Fruit fly (Drosophila melanogaster) whole organism, embryonic: ENCODE measurements around the gene AcCoAS.
A peak's percentile ranks its signal among the peaks of the same experiment; 100 is the strongest.

Experiments used
- B-H1 ChIP-seq: fragments of 200-800 bp; sonication (Bioruptor generic); IDR thresholded peaks from 3 replicates; pipeline ENCODE4 v1.3.6; 2022; ENCODE audit warnings: missing biosample characterization, missing genetic modification characterization
- B-H2 ChIP-seq: fragments of 200-800 bp; sonication (Bioruptor generic); optimal IDR thresholded peaks from 2 replicates; lab custom pipeline; 2018; ENCODE audit warnings: missing biosample characterization, mild to moderate bottlenecking, missing genetic modification characterization
- CG10274 ChIP-seq: fragments of 200-800 bp; sonication (Bioruptor generic); optimal IDR thresholded peaks from 3 replicates; lab custom pipeline; 2017; ENCODE audit warnings: missing biosample characterization, mild to moderate bottlenecking, missing genetic modification characterization
- CG11695 ChIP-seq: fragments of 200-800 bp; sonication (Bioruptor generic); IDR thresholded peaks from 3 replicates; pipeline ENCODE4 v1.3.6; 2022; ENCODE audit warnings: missing biosample characterization, missing genetic modification characterization
- CG1233 ChIP-seq: fragments of 200-800 bp; sonication (Bioruptor generic); optimal IDR thresholded peaks from 4 replicates; lab custom pipeline; 2018; ENCODE audit warnings: missing biosample characterization, mild to moderate bottlenecking, missing genetic modification characterization
- CG13287 ChIP-seq: fragments of 200-800 bp; sonication (Bioruptor generic); IDR thresholded peaks from 2 replicates; pipeline ENCODE4 v1.3.6; 2022; ENCODE audit warnings: missing biosample characterization, missing genetic modification characterization; ENCODE audit not compliant: partially characterized antibody
- CG13296 ChIP-seq: fragments of 200-800 bp; sonication (Bioruptor generic); optimal IDR thresholded peaks from 3 replicates; lab custom pipeline; 2018; ENCODE audit warnings: missing biosample characterization, mild to moderate bottlenecking, missing genetic modification characterization
- CG15269 ChIP-seq: fragments of 200-800 bp; sonication (Bioruptor generic); optimal IDR thresholded peaks from 2 replicates; lab custom pipeline; 2018; ENCODE audit warnings: missing biosample characterization, mild to moderate bottlenecking, missing genetic modification characterization, moderate library complexity
- CG16779 ChIP-seq: fragments of 200-800 bp; sonication (Bioruptor generic); IDR thresholded peaks from 2 replicates; pipeline ENCODE4 v1.3.6; 2022; ENCODE audit warnings: missing biosample characterization, missing genetic modification characterization
- CG17385 ChIP-seq: fragments of 200-800 bp; sonication (Bioruptor generic); optimal IDR thresholded peaks from 3 replicates; lab custom pipeline; 2018; ENCODE audit warnings: missing biosample characterization, mild to moderate bottlenecking, missing genetic modification characterization
- CG2120 ChIP-seq: fragments of 200-800 bp; sonication (Bioruptor generic); optimal IDR thresholded peaks from 3 replicates; lab custom pipeline; 2016; ENCODE audit warnings: missing biosample characterization, missing genetic modification characterization
- CG3281 ChIP-seq: fragments of 200-800 bp; sonication (Bioruptor generic); optimal IDR thresholded peaks from 3 replicates; lab custom pipeline; 2017; ENCODE audit warnings: missing biosample characterization, mild to moderate bottlenecking, missing genetic modification characterization
- CG34422 ChIP-seq: fragments of 200-800 bp; sonication (Bioruptor generic); IDR thresholded peaks from 3 replicates; pipeline ENCODE4 v1.3.6; 2022; ENCODE audit warnings: missing biosample characterization, missing genetic modification characterization
- CG8359 ChIP-seq: fragments of 200-800 bp; sonication (Bioruptor generic); optimal IDR thresholded peaks from 2 replicates; lab custom pipeline; 2017; ENCODE audit warnings: missing biosample characterization, mild to moderate bottlenecking, missing genetic modification characterization, borderline replicate concordance
- CoRest ChIP-seq: fragments of 200-800 bp; sonication (Bioruptor generic); optimal IDR thresholded peaks from 3 replicates; lab custom pipeline; 2018; ENCODE audit warnings: missing biosample characterization, mild to moderate bottlenecking, missing genetic modification characterization, moderate library complexity
- D19A ChIP-seq: fragments of 200-800 bp; optimal IDR thresholded peaks from 3 replicates; lab custom pipeline; 2019; ENCODE audit warnings: missing biosample characterization, mild to moderate bottlenecking, missing genetic modification characterization, moderate library complexity
- Dad ChIP-seq: fragments of 200-800 bp; sonication (Bioruptor generic); optimal IDR thresholded peaks from 3 replicates; lab custom pipeline; 2016; ENCODE audit warnings: missing biosample characterization, missing genetic modification characterization
- Fer1 ChIP-seq: fragments of 200-800 bp; sonication (Bioruptor generic); optimal IDR thresholded peaks from 2 replicates; lab custom pipeline; 2017; ENCODE audit warnings: missing biosample characterization, mild to moderate bottlenecking, missing genetic modification characterization
- GATAe ChIP-seq: fragments of 200-800 bp; sonication (Bioruptor generic); conservative IDR thresholded peaks from 2 replicates; pipeline ENCODE4 v1.3.6; 2022; ENCODE audit warnings: missing biosample characterization, missing genetic modification characterization
- Hmr ChIP-seq: fragments of 200-800 bp; sonication (Bioruptor generic); optimal IDR thresholded peaks from 3 replicates; lab custom pipeline; 2017; ENCODE audit warnings: mild to moderate bottlenecking, missing biosample characterization, missing genetic modification reagents, missing genetic modification characterization
- Hr51 ChIP-seq, 2 experiments: fragments of 200-800 bp; sonication (Bioruptor generic); optimal IDR thresholded peaks; 2 replicates in 1 of 2; 3 replicates in 1 of 2; lab custom pipeline; 2016 to 2018; ENCODE audit warnings: missing biosample characterization in 2 of 2, missing genetic modification characterization in 2 of 2, mild to moderate bottlenecking in 1 of 2, moderate library complexity in 1 of 2
- Hsf ChIP-seq: fragments of 200-800 bp; sonication (Bioruptor generic); optimal IDR thresholded peaks from 3 replicates; lab custom pipeline; 2016; ENCODE audit warnings: missing biosample characterization, missing genetic modification characterization
- Mrtf ChIP-seq: fragments of 200-800 bp; sonication (Bioruptor generic); IDR thresholded peaks from 3 replicates; pipeline ENCODE4 v1.3.6; 2022; ENCODE audit warnings: missing biosample characterization, missing genetic modification characterization
- NC2α ChIP-seq: fragments of 200-800 bp; sonication (Bioruptor generic); optimal IDR thresholded peaks from 2 replicates; lab custom pipeline; 2016; ENCODE audit warnings: missing biosample characterization, missing genetic modification characterization
- NfI ChIP-seq: fragments of 200-800 bp; sonication (Bioruptor generic); optimal IDR thresholded peaks from 3 replicates; lab custom pipeline; 2018; ENCODE audit warnings: missing biosample characterization, mild to moderate bottlenecking, missing genetic modification characterization, moderate library complexity
- PHDP ChIP-seq: fragments of 200-800 bp; sonication (Bioruptor generic); optimal IDR thresholded peaks from 3 replicates; lab custom pipeline; 2018; ENCODE audit warnings: missing biosample characterization, mild to moderate bottlenecking, missing genetic modification characterization, moderate library complexity
- Scr ChIP-seq: fragments of 200-800 bp; sonication (Bioruptor generic); IDR thresholded peaks from 2 replicates; pipeline ENCODE4 v1.3.6; 2022; ENCODE audit warnings: missing biosample characterization, missing genetic modification characterization; ENCODE audit not compliant: partially characterized antibody
- Trl ChIP-seq, 3 experiments: fragments of >200 bp in 2 of 3; fragments of 200-800 bp in 1 of 3; sonication (Bioruptor generic) in 1 of 3; optimal IDR thresholded peaks; 2 replicates in 1 of 3; 3 replicates in 2 of 3; lab custom pipeline; 2016 to 2017; ENCODE audit warnings: missing biosample characterization in 1 of 3, missing genetic modification characterization in 1 of 3
- YL-1 ChIP-seq: fragments of 200-800 bp; sonication (Bioruptor generic); optimal IDR thresholded peaks from 3 replicates; lab custom pipeline; 2017; ENCODE audit warnings: missing biosample characterization, mild to moderate bottlenecking, missing genetic modification characterization
- ash1 ChIP-seq: fragments of 200-800 bp; sonication (Bioruptor generic); optimal IDR thresholded peaks from 2 replicates; lab custom pipeline; 2018; ENCODE audit warnings: missing biosample characterization, mild to moderate bottlenecking, missing genetic modification characterization
- cad ChIP-seq: fragments of >200 bp; optimal IDR thresholded peaks from 2 replicates; lab custom pipeline; 2017; ENCODE audit warnings: missing biosample characterization, missing genetic modification characterization
- chinmo ChIP-seq: fragments of 200-800 bp; sonication (Bioruptor generic); IDR thresholded peaks from 4 replicates; pipeline ENCODE4 v1.3.6; 2022; ENCODE audit warnings: missing biosample characterization, missing genetic modification characterization; ENCODE audit not compliant: partially characterized antibody
- gem ChIP-seq: fragments of 200-800 bp; sonication (Bioruptor generic); optimal IDR thresholded peaks from 2 replicates; lab custom pipeline; 2019; ENCODE audit warnings: missing biosample characterization, mild to moderate bottlenecking, missing genetic modification characterization, moderate library complexity
- grau ChIP-seq: fragments of 200-800 bp; optimal IDR thresholded peaks from 3 replicates; lab custom pipeline; 2019; ENCODE audit warnings: missing biosample characterization, mild to moderate bottlenecking, missing genetic modification characterization, moderate library complexity
- hbn ChIP-seq: fragments of 200-800 bp; sonication (Bioruptor generic); IDR thresholded peaks from 2 replicates; pipeline ENCODE4 v1.3.6; 2022; ENCODE audit warnings: missing biosample characterization, missing genetic modification characterization; ENCODE audit not compliant: partially characterized antibody
- her ChIP-seq: fragments of 200-800 bp; sonication (Bioruptor generic); optimal IDR thresholded peaks from 2 replicates; lab custom pipeline; 2016; ENCODE audit warnings: missing biosample characterization, missing genetic modification characterization
- klu ChIP-seq: fragments of 200-800 bp; sonication (Bioruptor generic); IDR thresholded peaks from 2 replicates; pipeline ENCODE4 v1.3.6; 2022; ENCODE audit warnings: missing biosample characterization, missing genetic modification characterization
- nau ChIP-seq: fragments of 200-800 bp; sonication (Bioruptor generic); optimal IDR thresholded peaks from 3 replicates; lab custom pipeline; 2017; ENCODE audit warnings: missing biosample characterization, mild to moderate bottlenecking, missing genetic modification characterization, missing genetic modification reagents
- pros ChIP-seq: fragments of 200-800 bp; sonication (Bioruptor generic); optimal IDR thresholded peaks from 3 replicates; lab custom pipeline; 2019; ENCODE audit warnings: missing biosample characterization, mild to moderate bottlenecking, missing genetic modification characterization, moderate library complexity
- ranshi ChIP-seq: fragments of 200-800 bp; sonication (Bioruptor generic); IDR thresholded peaks from 2 replicates; pipeline ENCODE4 v1.3.6; 2022; ENCODE audit warnings: missing biosample characterization, missing genetic modification characterization
- sisA ChIP-seq: fragments of 200-800 bp; sonication (Bioruptor generic); IDR thresholded peaks from 2 replicates; pipeline ENCODE4 v1.3.6; 2022; ENCODE audit warnings: missing biosample characterization, missing genetic modification characterization
- sna ChIP-seq: fragments of 200-800 bp; sonication (Bioruptor generic); IDR thresholded peaks from 2 replicates; pipeline ENCODE4 v1.3.6; 2022; ENCODE audit warnings: missing biosample characterization, missing genetic modification characterization; ENCODE audit not compliant: partially characterized antibody
- tap ChIP-seq: fragments of 200-800 bp; optimal IDR thresholded peaks from 3 replicates; lab custom pipeline; 2019; ENCODE audit warnings: missing biosample characterization, mild to moderate bottlenecking, missing genetic modification characterization, moderate library complexity
- vfl ChIP-seq: fragments of 200-800 bp; sonication (Bioruptor generic); optimal IDR thresholded peaks from 2 replicates; lab custom pipeline; 2016; ENCODE audit warnings: missing biosample characterization, missing genetic modification characterization
- vvl ChIP-seq: fragments of 200-800 bp; sonication (Bioruptor generic); IDR thresholded peaks from 2 replicates; pipeline ENCODE4 v1.3.6; 2022; ENCODE audit warnings: missing biosample characterization, missing genetic modification characterization
- zen2 ChIP-seq: fragments of 200-800 bp; sonication (Bioruptor generic); IDR thresholded peaks from 3 replicates; pipeline ENCODE4 v1.3.6; 2022; ENCODE audit warnings: missing biosample characterization, missing genetic modification characterization; ENCODE audit not compliant: partially characterized antibody
- zfh2 ChIP-seq: fragments of 200-800 bp; sonication (Bioruptor generic); optimal IDR thresholded peaks from 2 replicates; lab custom pipeline; 2016; ENCODE audit warnings: missing biosample characterization, missing genetic modification characterization

The AcCoAS gene

DNA sequence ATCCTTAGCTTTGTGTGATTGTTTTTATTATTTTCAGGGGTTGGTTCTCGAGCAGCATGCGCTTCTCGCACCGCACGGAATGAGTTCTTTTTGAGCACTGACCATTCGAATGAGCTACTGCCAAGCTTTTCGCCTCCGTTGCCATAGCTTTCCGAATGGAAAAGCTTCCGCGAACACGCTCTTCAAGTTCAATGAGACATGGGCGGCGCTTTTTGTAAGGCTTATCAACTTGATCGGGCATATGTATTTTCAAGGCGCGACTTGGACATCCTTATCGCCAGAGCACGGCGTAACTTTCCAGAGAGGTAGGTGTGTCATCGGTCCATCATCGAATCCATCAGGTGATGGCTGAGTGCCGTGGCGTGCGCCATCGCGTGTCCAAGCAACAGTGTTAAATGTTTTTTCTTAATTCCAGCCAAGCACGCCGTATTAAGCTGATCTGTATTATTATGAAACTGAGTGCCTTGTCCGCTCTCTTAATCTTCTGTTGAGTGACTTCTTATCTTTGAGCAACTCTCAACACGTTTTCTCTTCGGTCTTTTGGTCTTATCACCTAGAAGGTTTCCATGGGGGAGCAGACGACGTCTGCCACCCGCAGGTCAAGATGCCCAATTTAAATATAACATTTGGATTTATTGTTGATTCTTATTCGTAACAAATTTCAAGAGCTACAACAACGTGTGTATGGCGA, at the start of gene AcCoAS (continued):
- TF ChIP-seq YL-1 (GFP tag; lab: Kevin White, UChicago) (peak; percentile 0), NfI (GFP tag; lab: Kevin White, UChicago) (peak; percentile 37), Hr51 (GFP tag; optimal IDR thresholded peaks at IDR 0.05; lab: Kevin White, UChicago) (peak in 1 of 2 experiments; percentile 1), CG13296 (GFP tag; lab: Kevin White, UChicago) (peak; percentile 71), Hsf (GFP tag; lab: Kevin White, UChicago) (peak; percentile 26), her (peak; percentile 36), Fer1 (GFP tag; lab: Kevin White, UChicago) (peak; percentile 81), pros (GFP tag; lab: Kevin White, UChicago) (peak; percentile 56), CG1233 (GFP tag; lab: Kevin White, UChicago) (peak; percentile 31), hbn (GFP tag; lab: Robert Waterston, UW) (no peak), CG3281 (GFP tag; lab: Kevin White, UChicago) (peak; percentile 59), Hmr (GFP tag; lab: Kevin White, UChicago) (peak; percentile 32), cad (no peak), CG11695 (0 out of 3 replicates have a peak, but pooled peaks have one; percentile 29), klu (GFP tag; lab: Robert Waterston, UW) (no peak), CG10274 (GFP tag; lab: Kevin White, UChicago) (peak; percentile 34), zen2 (no peak), CG17385 (GFP tag; lab: Kevin White, UChicago) (peak; percentile 29), CG2120 (peak; percentile 71), chinmo (GFP tag; lab: Robert Waterston, UW) (peak; percentile 81; the same call in 2 of the 4 replicates), B-H2 (GFP tag; lab: Kevin White, UChicago) (peak; percentile 64), sna (GFP tag; lab: Robert Waterston, UW) (peak; percentile 45; the same call in 1 of the 2 replicates), CG34422 (peak; percentile 34; the same call in 1 of the 3 replicates), NC2α (GFP tag; lab: Kevin White, UChicago) (no peak), gem (tag; lab: Kevin White, UChicago) (peak; percentile 19), ranshi (0 out of 2 replicates have a peak, but pooled peaks have one; percentile 8), Dad (GFP tag; lab: Kevin White, UChicago) (no peak), CoRest (tag; lab: Kevin White, UChicago) (peak; percentile 5), B-H1 (GFP tag; lab: Robert Waterston, UW) (no peak), Scr (GFP tag; lab: Robert Waterston, UW) (0 out of 2 replicates have a peak, but pooled peaks have one; percentile 39), zfh2 (GFP tag; lab: Kevin White, UChicago) (peak; percentile 54), PHDP (tag; lab: Kevin White, UChicago) (peak; percentile 16), sisA (GFP tag; lab: Robert Waterston, UW) (no peak), grau (tag; lab: Kevin White, UChicago) (peak; percentile 44), CG16779 (GFP tag; lab: Robert Waterston, UW) (0 out of 2 replicates have a peak, but pooled peaks have one; percentile 44), nau (GFP tag; lab: Kevin White, UChicago) (peak; percentile 60), Mrtf (no peak), tap (tag; lab: Kevin White, UChicago) (no peak), Trl (optimal IDR thresholded peaks at IDR 0.05; lab: Kevin White, UChicago) (peak in 1 of 2 experiments; percentile 61), Trl (GFP tag; optimal IDR thresholded peaks at IDR 0.05; lab: Kevin White, UChicago) (peak; percentile 8), ash1 (peak; percentile 15), CG13287 (peak; percentile 44; the same call in 1 of the 2 replicates), D19A (tag; lab: Kevin White, UChicago) (no peak), CG8359 (GFP tag; lab: Kevin White, UChicago) (no peak), GATAe (GFP tag; lab: Robert Waterston, UW) (no peak; the same call in 1 of the 2 replicates), vfl (peak; percentile 58), CG15269 (tag; lab: Kevin White, UChicago) (peak; percentile 33), vvl (peak; percentile 33; the same call in 1 of the 2 replicates)
